Fruit fly (Drosophila melanogaster) whole organism, embryonic: ENCODE data around the gene SkpE.
A peak's percentile ranks its signal among the peaks of the same experiment; 100 is the strongest.

ENCODE experiments used
- Abd-B ChIP-seq: fragments of 200-800 bp; sonication (Bioruptor generic); optimal IDR thresholded peaks from 2 replicates; lab custom pipeline; 2018; ENCODE audit warnings: missing biosample characterization, mild to moderate bottlenecking, missing genetic modification characterization, moderate library complexity
- CG10321 ChIP-seq: fragments of 200-800 bp; sonication (Bioruptor generic); IDR thresholded peaks from 2 replicates; pipeline ENCODE4 v1.3.6; 2022; ENCODE audit warnings: missing biosample characterization, missing genetic modification characterization
- CG10979 ChIP-seq: fragments of 200-800 bp; sonication (Bioruptor generic); optimal IDR thresholded peaks from 2 replicates; lab custom pipeline; 2018; ENCODE audit warnings: missing biosample characterization, mild to moderate bottlenecking, missing genetic modification characterization, moderate library complexity
- CG12391 ChIP-seq: fragments of 200-800 bp; sonication (Bioruptor generic); optimal IDR thresholded peaks from 3 replicates; lab custom pipeline; 2018; ENCODE audit warnings: missing biosample characterization, mild to moderate bottlenecking, missing genetic modification characterization, moderate library complexity
- CG15514 ChIP-seq: fragments of 200-800 bp; sonication (Bioruptor generic); optimal IDR thresholded peaks from 3 replicates; lab custom pipeline; 2017; ENCODE audit warnings: missing biosample characterization, missing genetic modification characterization, mild to moderate bottlenecking, moderate library complexity, missing genetic modification reagents
- CG15696 ChIP-seq: fragments of 200-800 bp; sonication (Bioruptor generic); optimal IDR thresholded peaks from 2 replicates; lab custom pipeline; 2019; ENCODE audit warnings: missing biosample characterization, mild to moderate bottlenecking, missing genetic modification characterization, moderate library complexity
- CG1602 ChIP-seq: fragments of 200-800 bp; sonication (Bioruptor generic); optimal IDR thresholded peaks from 3 replicates; lab custom pipeline; 2016; ENCODE audit warnings: missing biosample characterization, missing genetic modification characterization
- CG1832 ChIP-seq: fragments of 200-800 bp; sonication (Bioruptor generic); optimal IDR thresholded peaks from 2 replicates; lab custom pipeline; 2017; ENCODE audit warnings: missing biosample characterization, mild to moderate bottlenecking, missing genetic modification characterization, inconsistent platforms
- CG2199 ChIP-seq: fragments of 200-800 bp; sonication (Bioruptor generic); IDR thresholded peaks from 3 replicates; pipeline ENCODE4 v1.3.6; 2022; ENCODE audit warnings: missing biosample characterization, missing genetic modification characterization
- CG2889 ChIP-seq: fragments of 200-800 bp; sonication (Bioruptor generic); IDR thresholded peaks from 3 replicates; pipeline ENCODE4 v1.3.6; 2022; ENCODE audit warnings: missing biosample characterization, missing genetic modification characterization
- CG3163 ChIP-seq: fragments of 200-800 bp; sonication (Bioruptor generic); optimal IDR thresholded peaks from 3 replicates; lab custom pipeline; 2016; ENCODE audit warnings: missing biosample characterization, missing genetic modification characterization
- CG32772 ChIP-seq: fragments of 200-800 bp; sonication (Bioruptor generic); IDR thresholded peaks from 2 replicates; pipeline ENCODE4 v1.3.6; 2022; ENCODE audit warnings: missing biosample characterization, missing genetic modification characterization
- CG34422 ChIP-seq: fragments of 200-800 bp; sonication (Bioruptor generic); IDR thresholded peaks from 3 replicates; pipeline ENCODE4 v1.3.6; 2022; ENCODE audit warnings: missing biosample characterization, missing genetic modification characterization
- CG5180 ChIP-seq: fragments of 200-800 bp; sonication (Bioruptor generic); optimal IDR thresholded peaks from 3 replicates; lab custom pipeline; 2017; ENCODE audit warnings: missing biosample characterization, missing genetic modification characterization, mild to moderate bottlenecking, moderate library complexity, missing genetic modification reagents
- CG5953 ChIP-seq: fragments of 200-800 bp; sonication (Bioruptor generic); IDR thresholded peaks from 2 replicates; pipeline ENCODE4 v1.3.6; 2022; ENCODE audit warnings: missing biosample characterization, missing genetic modification characterization
- CG6765 ChIP-seq: fragments of 200-800 bp; sonication (Bioruptor generic); optimal IDR thresholded peaks from 3 replicates; lab custom pipeline; 2017; ENCODE audit warnings: missing biosample characterization, mild to moderate bottlenecking, missing genetic modification characterization
- CG6813 ChIP-seq: fragments of 200-800 bp; sonication (Bioruptor generic); optimal IDR thresholded peaks from 2 replicates; lab custom pipeline; 2017; ENCODE audit warnings: missing biosample characterization, missing genetic modification characterization, mild to moderate bottlenecking, moderate library complexity, missing genetic modification reagents
- CG7556 ChIP-seq: fragments of 200-800 bp; sonication (Bioruptor generic); optimal IDR thresholded peaks from 2 replicates; lab custom pipeline; 2017; ENCODE audit warnings: missing biosample characterization, mild to moderate bottlenecking, missing genetic modification characterization
- CG9609 ChIP-seq: fragments of 200-800 bp; sonication (Bioruptor generic); optimal IDR thresholded peaks from 3 replicates; lab custom pipeline; 2016; ENCODE audit warnings: missing biosample characterization, missing genetic modification characterization
- D19A ChIP-seq: fragments of 200-800 bp; optimal IDR thresholded peaks from 3 replicates; lab custom pipeline; 2019; ENCODE audit warnings: missing biosample characterization, mild to moderate bottlenecking, missing genetic modification characterization, moderate library complexity
- Ets97D ChIP-seq: fragments of 200-800 bp; sonication (Bioruptor generic); optimal IDR thresholded peaks from 3 replicates; lab custom pipeline; 2016; ENCODE audit warnings: missing biosample characterization, missing genetic modification characterization
- Gsc ChIP-seq: fragments of 200-800 bp; sonication (Bioruptor generic); IDR thresholded peaks from 2 replicates; pipeline ENCODE4 v1.3.6; 2022; ENCODE audit warnings: missing biosample characterization, missing genetic modification characterization
- Hr39 ChIP-seq: fragments of >200 bp; optimal IDR thresholded peaks from 2 replicates; lab custom pipeline; 2017
- Max ChIP-seq: fragments of 200-800 bp; sonication (Bioruptor generic); optimal IDR thresholded peaks from 2 replicates; lab custom pipeline; 2016; ENCODE audit warnings: missing biosample characterization, mild to moderate bottlenecking, missing genetic modification characterization
- PHDP ChIP-seq: fragments of 200-800 bp; sonication (Bioruptor generic); optimal IDR thresholded peaks from 3 replicates; lab custom pipeline; 2018; ENCODE audit warnings: missing biosample characterization, mild to moderate bottlenecking, missing genetic modification characterization, moderate library complexity
- Ptx1 ChIP-seq: fragments of 200-800 bp; sonication (Bioruptor generic); IDR thresholded peaks from 2 replicates; pipeline ENCODE4 v1.3.6; 2022; ENCODE audit warnings: missing biosample characterization, missing genetic modification characterization
- Sox102F ChIP-seq: fragments of 200-800 bp; sonication (Bioruptor generic); optimal IDR thresholded peaks from 2 replicates; lab custom pipeline; 2018; ENCODE audit warnings: missing biosample characterization, mild to moderate bottlenecking, missing genetic modification characterization, moderate library complexity
- abd-A ChIP-seq: fragments of 200-800 bp; sonication (Bioruptor generic); optimal IDR thresholded peaks from 3 replicates; lab custom pipeline; 2019; ENCODE audit warnings: missing biosample characterization, mild to moderate bottlenecking, missing genetic modification characterization, moderate library complexity
- aop ChIP-seq: fragments of 200-800 bp; sonication (Bioruptor generic); IDR thresholded peaks from 2 replicates; pipeline ENCODE4 v1.3.6; 2022; ENCODE audit warnings: missing biosample characterization, missing genetic modification characterization
- br ChIP-seq: fragments of >200 bp; optimal IDR thresholded peaks from 2 replicates; lab custom pipeline; 2017
- cato ChIP-seq: fragments of 200-800 bp; sonication (Bioruptor generic); optimal IDR thresholded peaks from 2 replicates; lab custom pipeline; 2016; ENCODE audit warnings: missing biosample characterization, missing genetic modification characterization, borderline replicate concordance
- cwo ChIP-seq: fragments of 200-800 bp; sonication (Bioruptor generic); optimal IDR thresholded peaks from 3 replicates; lab custom pipeline; 2017; ENCODE audit warnings: missing biosample characterization, missing genetic modification characterization, mild to moderate bottlenecking, moderate library complexity, missing genetic modification reagents
- en ChIP-seq: fragments of 200-800 bp; sonication (Bioruptor generic); optimal IDR thresholded peaks from 2 replicates; lab custom pipeline; 2016; ENCODE audit warnings: missing biosample characterization, missing genetic modification characterization
- eyg ChIP-seq: fragments of 200-800 bp; sonication (Bioruptor generic); optimal IDR thresholded peaks from 3 replicates; lab custom pipeline; 2016; ENCODE audit warnings: missing biosample characterization, missing genetic modification characterization
- gem ChIP-seq: fragments of 200-800 bp; sonication (Bioruptor generic); optimal IDR thresholded peaks from 2 replicates; lab custom pipeline; 2019; ENCODE audit warnings: missing biosample characterization, mild to moderate bottlenecking, missing genetic modification characterization, moderate library complexity
- gt ChIP-seq: fragments of 200-800 bp; sonication (Bioruptor generic); IDR thresholded peaks from 2 replicates; pipeline ENCODE4 v1.3.6; 2022; ENCODE audit warnings: missing biosample characterization, missing genetic modification characterization
- hb ChIP-seq: fragments of 200-800 bp; sonication (Bioruptor generic); IDR thresholded peaks from 3 replicates; pipeline ENCODE4 v1.3.6; 2022; ENCODE audit warnings: missing biosample characterization, missing genetic modification characterization; ENCODE audit not compliant: partially characterized antibody
- lab ChIP-seq: fragments of 200-800 bp; sonication (Bioruptor generic); optimal IDR thresholded peaks from 3 replicates; lab custom pipeline; 2017; ENCODE audit warnings: missing biosample characterization, missing genetic modification characterization, mild to moderate bottlenecking, moderate library complexity, missing genetic modification reagents
- lilli ChIP-seq: fragments of 200-800 bp; sonication (Bioruptor generic); optimal IDR thresholded peaks from 3 replicates; lab custom pipeline; 2016; ENCODE audit warnings: missing biosample characterization, missing genetic modification characterization
- luna ChIP-seq: fragments of 200-800 bp; sonication (Bioruptor generic); optimal IDR thresholded peaks from 2 replicates; lab custom pipeline; 2016; ENCODE audit warnings: missing biosample characterization, missing genetic modification characterization
- pb ChIP-seq: fragments of 200-800 bp; sonication (Bioruptor generic); optimal IDR thresholded peaks from 3 replicates; lab custom pipeline; 2016; ENCODE audit warnings: missing biosample characterization, missing genetic modification characterization
- psq ChIP-seq: fragments of 200-800 bp; sonication (Bioruptor generic); optimal IDR thresholded peaks from 2 replicates; lab custom pipeline; 2017; ENCODE audit warnings: missing biosample characterization, missing genetic modification characterization
- shn ChIP-seq: fragments of 200-800 bp; sonication (Bioruptor generic); optimal IDR thresholded peaks from 3 replicates; lab custom pipeline; 2016; ENCODE audit warnings: missing biosample characterization, missing genetic modification characterization
- sim ChIP-seq: fragments of 200-800 bp; sonication (Bioruptor generic); IDR thresholded peaks from 2 replicates; pipeline ENCODE4 v1.3.6; 2022; ENCODE audit warnings: missing biosample characterization, missing genetic modification characterization
- slou ChIP-seq: fragments of 200-800 bp; sonication (Bioruptor generic); optimal IDR thresholded peaks from 3 replicates; lab custom pipeline; 2016; ENCODE audit warnings: missing biosample characterization, missing genetic modification characterization
- so ChIP-seq: fragments of 200-800 bp; sonication (Bioruptor generic); IDR thresholded peaks from 3 replicates; pipeline ENCODE4 v1.3.6; 2022; ENCODE audit warnings: missing biosample characterization, missing genetic modification characterization
- sob ChIP-seq: fragments of 200-800 bp; sonication (Bioruptor generic); IDR thresholded peaks from 2 replicates; pipeline ENCODE4 v1.3.6; 2022; ENCODE audit warnings: missing biosample characterization, missing genetic modification characterization
- stwl ChIP-seq: fragments of 200-800 bp; sonication (Bioruptor generic); optimal IDR thresholded peaks from 3 replicates; lab custom pipeline; 2018; ENCODE audit warnings: missing biosample characterization, mild to moderate bottlenecking, missing genetic modification characterization, moderate library complexity
- tio ChIP-seq: fragments of 200-800 bp; sonication (Bioruptor generic); optimal IDR thresholded peaks from 2 replicates; lab custom pipeline; 2017; ENCODE audit warnings: missing biosample characterization, missing genetic modification characterization, inconsistent platforms
- yki ChIP-seq: fragments of >200 bp; optimal IDR thresholded peaks from 3 replicates; lab custom pipeline; 2018
- zf30C ChIP-seq: fragments of 200-800 bp; sonication (Bioruptor generic); optimal IDR thresholded peaks from 3 replicates; lab custom pipeline; 2018; ENCODE audit warnings: missing biosample characterization, mild to moderate bottlenecking, missing genetic modification characterization

Gene SkpE

dm6 chrX:19848342-19848793 is 24.5 kb upstream of the SkpE start (continued):
- TF ChIP-seq CG5180 (GFP tag; lab: Kevin White, UChicago) (peak; percentile 99), lab (peak; percentile 84), eyg (peak; percentile 40), sim (peak; percentile 57; the same call in 1 of the 2 replicates), slou (GFP tag; lab: Kevin White, UChicago) (peak; percentile 18), CG15514 (GFP tag; lab: Kevin White, UChicago) (peak; percentile 72), stwl (tag; lab: Kevin White, UChicago) (peak; percentile 98), tio (peak; percentile 61), CG5953 (GFP tag; lab: Robert Waterston, UW) (peak; percentile 76), CG10321 (peak; percentile 48; the same call in 1 of the 2 replicates), zf30C (peak; percentile 99), psq (GFP tag; lab: Kevin White, UChicago) (peak; percentile 2), luna (GFP tag; lab: Kevin White, UChicago) (peak; percentile 51), cato (GFP tag; lab: Kevin White, UChicago) (peak; percentile 27), Ptx1 (GFP tag; lab: Robert Waterston, UW) (peak; percentile 76), CG32772 (GFP tag; lab: Robert Waterston, UW) (peak; percentile 58), CG1602 (GFP tag; lab: Kevin White, UChicago) (peak; percentile 60), CG34422 (GFP tag; lab: Robert Waterston, UW) (peak; percentile 70), CG12391 (peak; percentile 76), br (lab: Kevin White, UChicago) (no peak), Max (GFP tag; lab: Kevin White, UChicago) (peak; percentile 43), CG9609 (peak; percentile 66), yki (lab: Kevin White, UChicago) (no peak), aop (GFP tag; lab: Robert Waterston, UW) (peak; percentile 53; the same call in 1 of the 2 replicates), CG15696 (tag; lab: Kevin White, UChicago) (peak; percentile 49), CG2889 (GFP tag; lab: Robert Waterston, UW) (0 out of 3 replicates have a peak, but pooled peaks have one; percentile 44), Hr39 (lab: Kevin White, UChicago) (no peak), D19A (tag; lab: Kevin White, UChicago) (peak; percentile 40), CG6813 (GFP tag; lab: Kevin White, UChicago) (peak; percentile 58), CG3163 (GFP tag; lab: Kevin White, UChicago) (peak; percentile 49), lilli (GFP tag; lab: Kevin White, UChicago) (peak; percentile 80), CG6765 (GFP tag; lab: Kevin White, UChicago) (peak; percentile 8), pb (GFP tag; lab: Kevin White, UChicago) (peak; percentile 49), Gsc (no peak), CG2199 (GFP tag; lab: Robert Waterston, UW) (peak; percentile 91), CG10979 (peak; percentile 62), abd-A (no peak), CG1832 (GFP tag; lab: Kevin White, UChicago) (peak; percentile 48), so (GFP tag; lab: Robert Waterston, UW) (peak; percentile 78), gt (no peak; the same call in 1 of the 2 replicates), cwo (GFP tag; lab: Kevin White, UChicago) (peak; percentile 24), shn (GFP tag; lab: Kevin White, UChicago) (peak; percentile 79), CG7556 (peak; percentile 56), sob (GFP tag; lab: Robert Waterston, UW) (peak; percentile 65), en (GFP tag; lab: Kevin White, UChicago) (peak; percentile 52), Abd-B (GFP tag; lab: Kevin White, UChicago) (peak; percentile 4), Sox102F (GFP tag; lab: Kevin White, UChicago) (peak; percentile 60), hb (no peak), Ets97D (GFP tag; lab: Kevin White, UChicago) (peak; percentile 55), gem (tag; lab: Kevin White, UChicago) (peak; percentile 74), PHDP (tag; lab: Kevin White, UChicago) (peak; percentile 47)
